Fruit fly (Drosophila melanogaster): ENCODE data around the gene CapaR.

The CapaR gene

dm6 chr3L:21536857-21537256 lies 25.1 kb downstream of the CapaR start, which contains the start of gene Rpn10 (continued):
- TF ChIP-seq Kr (GFP tag; optimal IDR thresholded peaks at IDR 0.05) (no peak), aop (GFP tag; IDR thresholded peaks at IDR 0.05) (no peak), E2f2 (GFP tag; IDR thresholded peaks at IDR 0.05) (peak; percentile 58), CG7963 (GFP tag; IDR thresholded peaks at IDR 0.05; ENCODE audit: partially characterized antibody) (peak; percentile 93), Poxn (GFP tag; IDR thresholded peaks at IDR 0.05) (no peak), CG12236 (GFP tag; optimal IDR thresholded peaks at IDR 0.05) (no peak), da (GFP tag; optimal IDR thresholded peaks at IDR 0.05) (no peak), Dref (GFP tag; IDR thresholded peaks at IDR 0.05) (no peak; the same call in 1 of the 2 replicates), knrl (GFP tag; IDR thresholded peaks at IDR 0.05; ENCODE audit: partially characterized antibody) (peak; percentile 98), CG2120 (GFP tag; optimal IDR thresholded peaks at IDR 0.05) (peak; percentile 54), CG1233 (GFP tag; optimal IDR thresholded peaks at IDR 0.05) (no peak), CG18599 (GFP tag; optimal IDR thresholded peaks at IDR 0.05) (no peak), CG12391 (tag; optimal IDR thresholded peaks at IDR 0.05) (peak; percentile 57), CG9437 (GFP tag; optimal IDR thresholded peaks at IDR 0.05) (peak; percentile 22), CG6689 (GFP tag; IDR thresholded peaks at IDR 0.05) (no peak), CG12659 (GFP tag; optimal IDR thresholded peaks at IDR 0.05) (peak; percentile 83), bcd (GFP tag; optimal IDR thresholded peaks at IDR 0.05) (no peak), CG6175 (GFP tag; IDR thresholded peaks at IDR 0.05) (no peak), pum (GFP tag; optimal IDR thresholded peaks at IDR 0.05) (peak; percentile 26), Max (GFP tag; optimal IDR thresholded peaks at IDR 0.05) (no peak), CG3065 (GFP tag; optimal IDR thresholded peaks at IDR 0.05) (no peak), slp2 (GFP tag; optimal IDR thresholded peaks at IDR 0.05) (no peak), Dll (GFP tag; IDR thresholded peaks at IDR 0.05; ENCODE audit: partially characterized antibody) (peak; percentile 95), CG15073 (GFP tag; optimal IDR thresholded peaks at IDR 0.05) (no peak), CG7271 (tag; optimal IDR thresholded peaks at IDR 0.05) (no peak), Med (GFP tag) (peak; percentile 85), CG2116 (GFP tag; optimal IDR thresholded peaks at IDR 0.05) (peak; percentile 54), CG10366 (GFP tag; IDR thresholded peaks at IDR 0.05) (no peak), ind (GFP tag; optimal IDR thresholded peaks at IDR 0.05) (peak; percentile 4), maf-S (GFP tag; optimal IDR thresholded peaks at IDR 0.05) (peak; percentile 17), CG8089 (GFP tag; optimal IDR thresholded peaks at IDR 0.05) (no peak), ssp (GFP tag; IDR thresholded peaks at IDR 0.05) (no peak), Doc3 (GFP tag; IDR thresholded peaks at IDR 0.05; ENCODE audit: partially characterized antibody) (peak; percentile 94), sim (GFP tag; IDR thresholded peaks at IDR 0.05) (no peak), ab (GFP tag; optimal IDR thresholded peaks at IDR 0.05) (no peak), Hr3 (GFP tag; optimal IDR thresholded peaks at IDR 0.05) (no peak), CG10462 (GFP tag; optimal IDR thresholded peaks at IDR 0.05) (no peak), HLH4C (GFP tag; IDR thresholded peaks at IDR 0.05; ENCODE audit: partially characterized antibody) (peak; percentile 95), CG8944 (GFP tag; optimal IDR thresholded peaks at IDR 0.05) (peak; percentile 5), Vsx1 (GFP tag; optimal IDR thresholded peaks at IDR 0.05) (no peak), Hand (GFP tag; optimal IDR thresholded peaks at IDR 0.05) (no peak), Sry-δ (GFP tag; optimal IDR thresholded peaks at IDR 0.05) (peak; percentile 81), D19A (tag; optimal IDR thresholded peaks at IDR 0.05) (peak; percentile 43), Hsf (GFP tag; optimal IDR thresholded peaks at IDR 0.05) (peak; percentile 48), tup (GFP tag; optimal IDR thresholded peaks at IDR 0.05) (no peak), tx (GFP tag; optimal IDR thresholded peaks at IDR 0.05) (no peak), Side (GFP tag; optimal IDR thresholded peaks at IDR 0.05) (peak; percentile 20), Stat92E (GFP tag; optimal IDR thresholded peaks at IDR 0.05) (peak in 1 of 3 experiments; percentile 12), CG11085 (GFP tag; IDR thresholded peaks at IDR 0.05) (no peak), sug (tag; optimal IDR thresholded peaks at IDR 0.05) (peak; percentile 57), psq (GFP tag; optimal IDR thresholded peaks at IDR 0.05) (no peak), run (tag; optimal IDR thresholded peaks at IDR 0.05) (no peak)

Measured in whole organism, embryonic.